Worm (Caenorhabditis elegans): ENCODE data around the gene C45B11.8.

ce11 chrV:11063115-11063514 lies 22.5 kb downstream of the C45B11.8 start, which contains the start of gene T04C12.9:
- TF ChIP-seq nhr-28 (tag; optimal IDR thresholded peaks at IDR 0.05) (no peak), nhr-237 (tag; optimal IDR thresholded peaks at IDR 0.05) (no peak), nhr-76 (tag; optimal IDR thresholded peaks at IDR 0.05) (no peak), ceh-82 (tag; optimal IDR thresholded peaks at IDR 0.05) (no peak), lin-35 (GFP tag; optimal IDR thresholded peaks at IDR 0.05) (no peak), jun-1 (tag; optimal IDR thresholded peaks at IDR 0.05) (no peak), snpc-4 (tag; optimal IDR thresholded peaks at IDR 0.05) (no peak), unc-86 (tag; optimal IDR thresholded peaks at IDR 0.05) (no peak), aly-2 (tag; optimal IDR thresholded peaks at IDR 0.05) (no peak), ztf-4 (tag; optimal IDR thresholded peaks at IDR 0.05) (no peak), nhr-12 (tag; optimal IDR thresholded peaks at IDR 0.05) (no peak), dpl-1 (GFP tag; optimal IDR thresholded peaks at IDR 0.05) (no peak), elt-3 (tag; optimal IDR thresholded peaks at IDR 0.05) (no peak)

Data from whole organism, L1 larva.